Worm (Caenorhabditis elegans) whole organism, dauer: ENCODE measurements around the gene K04D7.6.

Experiments
- unc-62 ChIP-seq: sonication (generic microtip); optimal IDR thresholded peaks from 2 replicates; lab custom pipeline; 2017; ENCODE audit warnings: missing biosample characterization, missing genetic modification reagents, missing genetic modification characterization

Gene K04D7.6

DNA sequence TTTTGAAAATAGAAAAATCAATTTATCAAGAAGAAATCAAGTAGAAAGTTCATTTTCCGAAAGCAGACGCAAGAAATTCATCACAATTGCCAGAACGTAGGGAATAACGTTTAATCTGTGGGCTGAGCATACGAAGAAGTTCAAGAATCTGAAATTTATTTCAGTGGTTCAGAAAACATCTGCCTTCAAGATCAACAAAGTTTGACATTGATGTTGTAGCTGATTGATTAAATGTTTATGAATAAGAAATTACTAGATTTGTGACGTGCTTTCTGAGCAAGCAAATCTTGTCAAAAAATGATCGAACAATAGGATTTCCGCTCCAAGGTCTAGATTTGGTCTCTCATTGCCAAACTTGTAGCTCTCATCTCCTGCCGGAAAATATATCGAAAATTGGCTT is at the start of gene K04D7.6:
K04D7.6 (minus strand) TSS at position 101 of the 400 bp plus-strand sequence.
- TF ChIP-seq unc-62 (GFP tag; lab: Kevin White, UChicago), result no peak

DNA sequence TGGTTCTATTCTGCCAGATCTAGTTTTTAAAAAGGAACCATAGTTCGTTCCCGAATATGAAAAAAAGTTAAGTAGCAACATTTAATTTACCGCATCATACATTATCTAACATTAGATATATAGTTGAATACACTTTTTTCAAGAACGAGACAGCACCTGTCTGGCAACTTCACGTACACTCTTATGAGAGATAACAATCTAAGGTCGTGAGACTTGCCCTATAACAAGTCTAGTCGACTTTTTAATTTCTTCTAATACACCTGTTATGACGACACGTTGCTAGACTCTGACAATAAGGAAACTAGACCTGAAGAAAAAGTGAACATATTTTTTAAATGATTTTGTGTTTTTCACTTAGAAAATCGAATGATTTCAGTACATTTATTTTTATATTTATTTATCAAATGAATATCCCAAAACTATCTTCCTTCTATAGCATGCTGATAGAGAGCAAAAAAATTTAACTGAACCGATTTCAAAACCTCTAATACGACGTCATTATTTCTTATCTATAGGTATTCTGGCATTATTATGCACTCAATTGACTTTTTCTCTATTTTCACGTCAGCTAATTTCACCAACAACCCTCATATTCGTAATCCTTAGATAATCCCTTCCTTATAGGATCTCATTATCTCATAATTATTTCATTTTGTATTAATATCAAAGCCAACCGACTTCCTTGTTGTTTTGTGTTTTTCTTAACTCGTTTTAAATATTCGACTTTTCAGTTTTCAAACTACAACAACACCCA is 47.0 kb upstream of the K04D7.6 start:
- TF ChIP-seq unc-62 (GFP tag; lab: Kevin White, UChicago), result no peak

DNA sequence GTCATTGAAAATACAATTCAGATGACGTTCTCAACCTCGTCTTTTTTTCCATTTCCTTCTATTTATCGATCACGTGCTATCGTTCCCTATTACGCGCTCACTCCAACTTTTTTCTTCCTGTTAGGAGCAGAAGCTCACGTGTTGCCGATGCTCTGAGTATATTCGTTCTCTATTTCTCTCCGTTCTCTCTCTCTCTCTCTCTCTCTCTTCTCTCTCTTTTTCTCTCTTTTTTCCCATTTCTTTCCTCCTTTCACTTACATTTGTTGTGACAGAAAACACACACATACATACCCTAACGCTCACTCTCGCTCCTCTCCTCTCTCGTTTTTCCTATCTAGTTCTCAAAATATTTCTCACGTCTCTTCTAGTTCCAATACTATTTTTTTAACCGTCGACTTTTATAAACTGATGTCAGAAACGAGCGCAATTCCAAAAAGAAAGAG is 46.3 kb upstream of the K04D7.6 start:
- no peak for TF ChIP-seq unc-62 (GFP tag; lab: Kevin White, UChicago)

DNA sequence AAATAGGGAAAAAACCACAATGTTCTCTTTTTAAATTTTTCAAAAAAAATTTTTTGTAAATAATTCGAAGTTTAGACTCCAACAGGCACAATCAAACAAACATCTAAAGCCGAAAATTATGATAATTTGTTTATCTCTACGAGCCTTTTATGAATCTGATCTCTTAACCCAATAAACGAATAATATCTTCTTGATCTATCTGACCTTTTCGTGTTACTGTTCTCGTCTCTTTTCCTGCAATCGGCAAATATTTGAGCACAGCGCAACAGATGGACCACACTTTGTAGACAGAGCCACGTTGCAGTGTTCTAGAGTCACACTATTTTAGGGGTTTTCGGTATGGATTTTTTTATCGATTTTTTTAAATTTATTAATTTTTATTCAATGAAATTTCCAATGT is 45.7 kb upstream of the K04D7.6 start:
- no peak for TF ChIP-seq unc-62 (GFP tag; lab: Kevin White, UChicago)

DNA sequence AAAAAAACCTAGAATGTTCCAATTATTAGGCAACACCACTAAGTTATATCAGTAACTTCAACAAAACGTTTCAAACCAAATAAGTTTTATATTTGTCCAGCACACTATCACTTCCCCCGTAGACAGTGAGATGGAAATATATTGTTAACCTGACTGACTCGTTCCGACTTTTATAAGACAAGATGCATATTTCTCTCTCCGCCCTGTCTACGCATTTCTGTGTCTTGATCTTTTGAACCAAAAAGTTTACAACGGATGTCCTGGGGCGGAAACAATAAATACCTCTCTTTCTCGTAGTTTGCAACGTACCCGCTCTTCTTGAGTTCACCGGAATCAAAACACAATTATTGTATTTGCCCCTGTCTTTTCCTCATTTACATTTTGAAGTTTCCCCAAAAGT is 45.2 kb upstream of the K04D7.6 start:
- no peak for TF ChIP-seq unc-62 (GFP tag; lab: Kevin White, UChicago)

DNA sequence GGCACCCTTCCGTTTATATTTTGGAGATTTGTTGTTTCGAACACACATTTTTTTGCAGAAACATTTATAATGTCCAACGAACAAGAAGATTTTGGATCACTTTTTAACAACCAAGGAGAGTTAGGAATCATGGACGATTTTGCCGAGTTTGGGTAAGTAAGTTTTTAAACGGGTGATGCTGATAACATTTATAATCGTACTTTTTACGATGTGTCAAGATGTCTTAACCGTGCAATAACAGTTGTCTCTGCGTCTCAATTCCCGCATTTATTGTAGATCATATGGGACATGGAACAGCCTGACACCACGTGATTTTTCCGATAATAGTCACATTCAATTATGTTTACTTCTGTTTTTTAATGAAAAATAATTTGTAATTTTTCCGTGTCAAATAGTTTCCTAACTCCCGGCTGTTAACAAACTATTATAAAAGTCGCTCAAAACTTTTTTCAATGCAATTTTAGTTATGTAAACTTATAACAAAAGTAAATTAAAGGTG is 44.5 kb upstream of the K04D7.6 start, which contains the start of gene daf-14:
daf-14 (plus strand) TSS at position 51 of the 499 bp plus-strand sequence.
- no peak for TF ChIP-seq unc-62 (GFP tag; lab: Kevin White, UChicago)

DNA sequence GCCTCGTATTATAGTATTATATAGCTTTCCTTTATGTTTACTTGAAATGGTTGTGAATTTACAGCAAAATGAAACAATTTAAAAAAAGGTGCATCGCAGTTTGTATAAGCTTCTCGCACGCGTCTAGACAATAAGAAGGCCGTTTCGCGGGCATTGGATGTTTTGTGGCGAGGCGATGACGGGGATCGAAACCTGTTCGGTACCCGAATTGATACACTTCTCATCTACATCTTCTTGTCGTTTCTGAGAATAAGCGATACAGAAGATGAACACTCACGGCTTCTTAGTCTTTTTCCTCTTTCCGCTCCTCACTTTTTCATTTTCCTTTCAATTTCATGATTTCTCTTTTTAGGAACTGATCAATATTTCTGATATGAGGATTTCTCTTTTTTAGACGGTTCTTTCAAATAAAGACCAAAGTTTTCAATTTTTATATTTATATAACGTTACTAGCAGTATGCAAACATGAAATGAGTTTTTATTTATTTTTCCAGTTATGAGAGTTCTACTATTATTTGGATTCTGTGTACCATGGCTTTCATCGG is 39.7 kb upstream of the K04D7.6 start, which contains the start of gene F01G10.10:
F01G10.10 (plus strand) TSS at position 495 of the 545 bp plus-strand sequence.
- no peak for TF ChIP-seq unc-62 (GFP tag; lab: Kevin White, UChicago)

DNA sequence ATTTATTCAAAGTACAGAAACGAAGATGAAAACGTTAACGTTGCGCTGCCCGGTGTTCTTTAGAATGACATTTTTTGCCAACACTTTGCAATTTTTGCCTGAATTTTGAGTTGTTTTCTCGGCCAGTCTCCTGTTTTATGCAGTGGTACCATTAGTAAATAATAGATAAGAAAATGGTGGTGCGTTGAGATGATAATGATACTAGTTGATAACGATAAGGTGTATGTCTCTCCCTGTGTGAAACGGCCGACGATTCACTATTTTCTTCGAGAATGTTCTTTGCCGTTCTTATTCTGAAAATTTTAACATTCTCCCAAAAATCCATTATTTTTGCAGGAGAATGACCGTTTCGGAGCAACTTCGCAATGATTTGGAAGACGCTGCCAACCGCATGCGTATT is 37.2 kb upstream of the K04D7.6 start, which contains the start of gene tkt-1:
tkt-1 (plus strand) TSS at position 337 of the 400 bp plus-strand sequence.
- no peak for TF ChIP-seq unc-62 (GFP tag; lab: Kevin White, UChicago)

DNA sequence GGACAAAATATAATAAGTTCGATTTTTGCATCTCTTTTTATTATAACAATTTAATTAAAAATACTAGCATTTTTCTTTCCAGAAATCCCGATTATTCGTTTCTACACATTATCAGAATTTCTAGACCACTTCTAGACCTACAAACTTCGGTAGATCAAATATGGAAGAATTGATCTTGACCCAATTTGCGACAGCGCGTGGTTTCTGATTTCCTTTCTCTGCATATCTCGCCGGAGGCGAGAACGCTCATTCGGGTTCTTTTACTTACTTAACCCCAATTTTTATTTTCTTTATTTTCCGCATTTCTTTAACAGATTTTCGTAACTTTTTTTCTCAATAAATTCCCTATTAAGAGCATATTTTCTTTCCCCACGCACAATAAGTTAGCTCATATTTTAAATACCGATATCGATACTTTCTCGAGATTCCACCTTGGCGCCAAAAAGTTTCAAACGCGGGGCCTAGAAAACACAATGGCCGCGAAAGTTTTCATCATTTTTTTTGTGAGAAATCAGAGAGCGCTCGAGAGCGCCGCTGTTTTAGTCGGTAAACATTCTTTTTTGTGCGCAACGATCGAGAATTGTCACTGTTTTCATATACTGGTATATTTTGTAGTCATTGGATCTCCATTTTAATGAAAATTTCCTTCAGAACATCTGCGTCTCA is 36.5 kb upstream of the K04D7.6 start:
- no peak for TF ChIP-seq unc-62 (GFP tag; lab: Kevin White, UChicago)

DNA sequence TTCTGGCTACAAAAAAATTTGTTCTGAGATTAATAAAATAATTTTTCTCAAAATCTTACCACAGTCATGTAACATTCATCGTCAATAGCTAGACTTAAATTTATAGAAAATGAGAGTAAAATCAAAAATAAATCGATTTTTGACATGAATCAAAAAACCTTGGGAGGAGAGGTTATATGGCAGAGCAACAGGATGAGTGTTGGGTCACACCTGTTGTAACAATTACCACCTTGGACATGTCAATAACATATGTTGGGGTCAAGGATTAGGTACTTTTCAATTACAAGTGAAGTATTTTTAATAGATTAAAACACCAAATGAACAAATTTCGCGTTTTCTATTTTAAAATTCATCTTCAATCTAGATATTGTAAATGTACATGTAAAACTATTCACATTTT is 35.6 kb upstream of the K04D7.6 start, which contains the start of gene lipl-7:
lipl-7 (minus strand) TSS at position 165 of the 400 bp plus-strand sequence.
- no peak for TF ChIP-seq unc-62 (GFP tag; lab: Kevin White, UChicago)

DNA sequence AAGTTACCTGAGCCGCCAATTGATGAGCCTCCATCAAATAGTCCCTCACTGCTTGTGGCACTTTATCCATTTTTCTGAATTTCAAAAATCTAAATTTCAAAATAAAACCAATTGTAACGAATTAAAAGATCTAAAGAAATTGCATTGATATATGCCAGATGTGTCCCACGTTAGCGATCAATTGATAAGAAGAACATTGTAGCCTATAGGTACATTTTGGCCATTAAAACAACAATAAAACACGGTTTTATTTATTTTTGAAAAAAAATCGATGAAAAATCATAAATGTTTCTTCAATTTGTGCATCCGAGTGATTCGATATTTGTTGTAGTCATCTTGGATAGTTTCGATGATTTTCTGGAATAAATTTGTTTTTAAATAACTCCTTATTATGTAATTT is 33.0 kb upstream of the K04D7.6 start, which contains the start of gene ech-8:
ech-8 (minus strand) TSS at position 132 of the 400 bp plus-strand sequence.
- TF ChIP-seq unc-62 (GFP tag; lab: Kevin White, UChicago), result no peak

DNA sequence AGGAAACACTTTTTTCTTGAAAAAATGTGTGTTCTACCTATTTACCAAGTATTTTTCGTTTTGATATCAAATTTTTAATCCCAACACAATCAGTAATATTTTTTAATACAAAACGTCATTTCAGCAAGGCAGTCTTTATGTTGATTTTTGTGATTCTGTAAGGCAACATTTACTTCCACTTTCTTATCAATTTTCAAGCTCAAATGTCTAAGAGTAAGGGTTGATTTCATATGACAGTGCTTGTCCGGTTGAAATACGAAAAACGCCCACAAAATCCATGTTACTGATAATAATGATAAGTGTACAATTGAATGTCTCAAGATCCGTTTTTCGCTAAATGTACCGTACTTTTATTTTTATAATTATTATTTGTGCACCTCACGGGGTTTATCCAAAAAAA is 30.0 kb upstream of the K04D7.6 start:
- TF ChIP-seq unc-62 (GFP tag; lab: Kevin White, UChicago), result no peak

DNA sequence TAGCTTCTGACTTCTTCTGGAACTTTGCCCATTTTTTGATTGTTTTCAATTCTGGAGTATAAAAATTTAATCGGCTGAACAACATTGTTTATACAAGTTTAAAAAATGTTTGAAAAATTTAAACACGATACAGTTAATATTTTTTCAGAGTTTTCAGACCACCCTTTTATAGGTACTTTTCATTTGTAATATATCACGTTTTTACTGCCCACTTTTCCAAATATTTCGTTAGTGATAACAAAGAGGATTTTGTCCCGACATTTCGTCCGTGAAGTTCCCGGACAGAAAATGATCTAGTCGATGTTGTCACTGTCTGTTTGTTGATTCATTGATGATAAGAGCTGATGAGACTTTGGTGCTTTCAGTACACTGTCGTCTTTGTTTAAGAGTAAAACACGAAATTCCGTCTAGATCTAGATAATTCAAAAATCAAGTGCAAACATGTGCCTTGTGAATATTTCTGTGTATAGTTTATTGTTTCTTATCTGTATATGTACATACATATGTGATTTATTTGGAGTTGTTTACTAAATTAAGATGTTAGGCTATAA is 29.3 kb upstream of the K04D7.6 start, which contains the start of gene ech-9:
ech-9 (minus strand) TSS at position 51 of the 551 bp plus-strand sequence.
- TF ChIP-seq unc-62 (GFP tag; lab: Kevin White, UChicago), result no peak

DNA sequence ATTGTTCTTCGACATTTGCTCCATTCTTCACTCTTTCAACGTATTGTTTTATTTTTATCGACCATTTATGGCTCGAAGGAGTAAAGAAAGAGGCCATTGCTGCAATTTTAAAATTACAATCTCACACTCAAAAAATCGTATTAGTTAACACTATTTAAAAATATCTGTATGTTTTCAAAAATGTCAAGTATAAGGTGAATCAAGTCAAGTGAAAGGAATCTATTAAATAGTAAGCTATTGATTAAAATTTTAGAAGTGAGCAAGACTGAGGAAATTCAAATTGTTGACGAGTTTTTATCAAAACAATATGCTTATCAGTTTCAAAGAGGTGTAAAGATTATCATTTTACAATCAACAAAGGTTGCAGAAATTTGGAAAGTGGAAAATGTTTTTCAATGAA is 26.4 kb upstream of the K04D7.6 start, which contains the start of gene F01G10.4:
F01G10.4 (minus strand) TSS at position 101 of the 400 bp plus-strand sequence.
- TF ChIP-seq unc-62 (GFP tag; lab: Kevin White, UChicago), result no peak

DNA sequence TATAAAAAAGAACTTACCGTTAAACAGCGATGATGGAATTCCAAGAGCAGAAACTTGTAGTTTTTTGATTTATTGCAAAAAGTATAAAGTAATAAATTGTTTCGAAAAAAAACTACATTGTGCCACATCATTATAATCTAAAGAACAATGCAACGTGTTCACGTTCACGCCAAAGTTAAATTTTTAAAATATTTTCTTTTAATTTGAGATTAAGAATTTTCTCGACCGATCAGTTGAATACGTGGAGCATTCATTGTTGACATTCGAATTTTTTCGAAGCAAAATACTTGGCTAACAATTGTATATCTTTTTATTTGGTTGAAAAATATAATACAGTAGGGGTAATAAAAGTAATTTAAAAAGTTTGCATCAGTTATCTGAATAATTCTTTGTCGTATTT is 24.9 kb upstream of the K04D7.6 start, which contains the start of gene F01G10.5:
F01G10.5 (minus strand) TSS at position 101 of the 400 bp plus-strand sequence.
- TF ChIP-seq unc-62 (GFP tag; lab: Kevin White, UChicago), result no peak
